Fruit fly (Drosophila melanogaster) whole organism, prepupa: ENCODE results near the gene yellow-f.

ENCODE experiments used
- Blimp-1 ChIP-seq: fragments of 200-800 bp; sonication (Bioruptor generic); optimal IDR thresholded peaks from 3 replicates; lab custom pipeline; 2017; ENCODE audit warnings: missing biosample characterization, missing genetic modification characterization, mild to moderate bottlenecking, moderate library complexity, missing genetic modification reagents
- CG31627 ChIP-seq: fragments of 200-800 bp; sonication (Bioruptor generic); optimal IDR thresholded peaks from 3 replicates; lab custom pipeline; 2016; ENCODE audit warnings: missing biosample characterization, missing genetic modification characterization
- CG34406 ChIP-seq: fragments of 200-800 bp; sonication (Bioruptor generic); optimal IDR thresholded peaks from 3 replicates; lab custom pipeline; 2016; ENCODE audit warnings: missing biosample characterization, missing genetic modification characterization
- CG6163 ChIP-seq: fragments of 200-800 bp; sonication (Bioruptor generic); IDR thresholded peaks from 3 replicates; pipeline ENCODE4 v1.3.6; 2022; ENCODE audit warnings: missing biosample characterization, missing genetic modification characterization
- CG6808 ChIP-seq: fragments of 200-800 bp; sonication (Bioruptor generic); optimal IDR thresholded peaks from 3 replicates; lab custom pipeline; 2017; ENCODE audit warnings: missing biosample characterization, missing genetic modification characterization, mild to moderate bottlenecking, moderate library complexity, missing genetic modification reagents
- CG9139 ChIP-seq: fragments of 200-800 bp; sonication (Bioruptor generic); optimal IDR thresholded peaks from 3 replicates; lab custom pipeline; 2017; ENCODE audit warnings: missing biosample characterization, mild to moderate bottlenecking, missing genetic modification characterization
- Eip93F ChIP-seq: fragments of 200-800 bp; sonication (Bioruptor generic); optimal IDR thresholded peaks from 2 replicates; lab custom pipeline; 2016; ENCODE audit warnings: missing biosample characterization, mild to moderate bottlenecking, missing genetic modification characterization
- Hr39 ChIP-seq: fragments of 200-800 bp; sonication (Bioruptor generic); optimal IDR thresholded peaks from 2 replicates; lab custom pipeline; 2016; ENCODE audit warnings: missing biosample characterization, missing genetic modification characterization
- Sox15 ChIP-seq: fragments of 200-800 bp; sonication (Bioruptor generic); optimal IDR thresholded peaks from 3 replicates; lab custom pipeline; 2016; ENCODE audit warnings: missing biosample characterization, missing genetic modification characterization
- lz ChIP-seq: fragments of 200-800 bp; sonication (Bioruptor generic); optimal IDR thresholded peaks from 3 replicates; lab custom pipeline; 2016; ENCODE audit warnings: missing biosample characterization, missing genetic modification characterization
- spab ChIP-seq: fragments of 200-800 bp; sonication (Bioruptor generic); optimal IDR thresholded peaks from 2 replicates; lab custom pipeline; 2017; ENCODE audit warnings: missing biosample characterization, mild to moderate bottlenecking, missing genetic modification characterization, missing genetic modification reagents
- ss ChIP-seq, 2 experiments: fragments of 200-800 bp; sonication (Bioruptor generic); optimal IDR thresholded peaks; 2 replicates in 1 of 2; 3 replicates in 1 of 2; lab custom pipeline; 2017 to 2018; ENCODE audit warnings: mild to moderate bottlenecking in 2 of 2, missing biosample characterization in 2 of 2, missing genetic modification characterization in 2 of 2, moderate library complexity in 1 of 2

yellow-f gene

dm6 chr3R:12957388-12957787 is 35.6 kb downstream of the yellow-f start (continued):
- no peak for TF ChIP-seq Eip93F (GFP tag; lab: Kevin White, UChicago)
- peak; percentile 35 for TF ChIP-seq Hr39 (GFP tag; lab: Kevin White, UChicago)
- TF ChIP-seq spab (GFP tag; lab: Kevin White, UChicago), result peak; percentile 36
- TF ChIP-seq CG34406 (GFP tag; lab: Kevin White, UChicago), result no peak
- TF ChIP-seq Blimp-1, result no peak
- TF ChIP-seq Sox15 (GFP tag; lab: Kevin White, UChicago), result no peak
- TF ChIP-seq ss (GFP tag; optimal IDR thresholded peaks at IDR 0.05; lab: Kevin White, UChicago), result no peak
- no peak for TF ChIP-seq CG9139
- peak; percentile 33 for TF ChIP-seq CG31627 (GFP tag; lab: Kevin White, UChicago)
- TF ChIP-seq CG6163 (GFP tag; lab: Robert Waterston, UW), result peak; percentile 66; the same call in 2 of the 3 replicates
- TF ChIP-seq CG6808 (GFP tag; lab: Kevin White, UChicago), result peak; percentile 17
- TF ChIP-seq lz (GFP tag; lab: Kevin White, UChicago), result peak; percentile 29
- TF ChIP-seq, all 60 proteins: peak for 28
